Worm (Caenorhabditis elegans) whole organism, young adult: ENCODE results near the gene nhr-238.

Experiments used
- B0035.1 ChIP-seq: sonication (generic microtip); optimal IDR thresholded peaks from 2 replicates; lab custom pipeline; 2016; ENCODE audit warnings: missing genetic modification characterization, mild to moderate bottlenecking, missing compliant biosample characterization, missing genotype, missing genetic modification reagents
- B0336.3 ChIP-seq: fragments of 200-800 bp; sonication (Bioruptor generic); IDR thresholded peaks from 2 replicates; pipeline ENCODE4 v1.3.6; 2022; ENCODE audit warnings: missing genetic modification characterization, missing compliant biosample characterization
- C17E4.6 ChIP-seq: fragments of 200-800 bp; sonication (Bioruptor generic); IDR thresholded peaks from 2 replicates; pipeline ENCODE4 v1.3.6; 2022; ENCODE audit warnings: missing genetic modification reagents, missing genetic modification characterization, missing compliant biosample characterization
- F23B12.7 ChIP-seq: sonication (generic microtip); optimal IDR thresholded peaks from 2 replicates; lab custom pipeline; 2017; ENCODE audit warnings: missing genetic modification characterization, mild to moderate bottlenecking, missing compliant biosample characterization, antibody characterized with exemption, moderate library complexity; ENCODE audit not compliant: insufficient read depth
- F33H1.4 ChIP-seq: fragments of 200-800 bp; sonication (Bioruptor generic); IDR thresholded peaks from 2 replicates; pipeline ENCODE4 v1.3.6; 2022; ENCODE audit warnings: missing genetic modification reagents, missing genetic modification characterization, missing compliant biosample characterization
- F57A8.1 ChIP-seq: fragments of 200-800 bp; sonication (Bioruptor generic); optimal IDR thresholded peaks from 2 replicates; lab custom pipeline; 2018; ENCODE audit warnings: mild to moderate bottlenecking, missing genetic modification characterization, moderate library complexity, missing compliant biosample characterization
- K11D2.4 ChIP-seq: fragments of 200-800 bp; sonication (Bioruptor generic); IDR thresholded peaks from 2 replicates; pipeline ENCODE4 v1.3.6; 2022; ENCODE audit warnings: missing genetic modification reagents, missing genetic modification characterization, missing compliant biosample characterization
- ama-1 ChIP-seq, 3 experiments: fragments of 150-350 bp in 1 of 3; sonication (generic microtip) in 2 of 3; optimal IDR thresholded peaks; 2 replicates each; lab custom pipeline; 2014 to 2018; ENCODE audit warnings: missing biosample characterization in 2 of 3, missing genetic modification characterization in 2 of 3, missing genetic modification reagents in 2 of 3
- athp-1 ChIP-seq: sonication (generic microtip); optimal IDR thresholded peaks from 2 replicates; lab custom pipeline; 2017; ENCODE audit warnings: mild to moderate bottlenecking, missing genetic modification characterization, missing compliant biosample characterization
- cebp-2 ChIP-seq: fragments of 200-800 bp; sonication (Bioruptor generic); IDR thresholded peaks from 2 replicates; pipeline ENCODE4 v1.3.6; 2022; ENCODE audit warnings: missing genetic modification characterization, missing compliant biosample characterization
- die-1 ChIP-seq: sonication (generic microtip); optimal IDR thresholded peaks from 2 replicates; lab custom pipeline; 2016; ENCODE audit warnings: missing genotype, mild to moderate bottlenecking, missing genetic modification characterization, missing compliant biosample characterization
- efl-1 ChIP-seq: fragments of 150-350 bp; optimal IDR thresholded peaks from 2 replicates; lab custom pipeline; 2014; ENCODE audit warnings: missing biosample characterization, missing genetic modification reagents, missing genetic modification characterization
- ekl-4 ChIP-seq: fragments of 200-800 bp; sonication (Bioruptor generic); IDR thresholded peaks from 2 replicates; pipeline ENCODE4 v1.3.6; 2022; ENCODE audit warnings: missing genetic modification reagents, missing genetic modification characterization, missing compliant biosample characterization
- him-1 ChIP-seq: sonication (generic microtip); optimal IDR thresholded peaks from 2 replicates; lab custom pipeline; 2016; ENCODE audit warnings: missing genotype, missing genetic modification reagents, missing genetic modification characterization, missing compliant biosample characterization
- hlh-26 ChIP-seq: fragments of 200-800 bp; sonication (Bioruptor generic); conservative IDR thresholded peaks from 2 replicates; pipeline ENCODE4 v1.3.6; 2022; ENCODE audit warnings: missing genetic modification reagents, missing genetic modification characterization, missing compliant biosample characterization
- hmg-1.2 ChIP-seq: fragments of 200-800 bp; sonication (Bioruptor generic); IDR thresholded peaks from 2 replicates; pipeline ENCODE4 v1.3.6; 2022; ENCODE audit warnings: missing genetic modification reagents, missing genetic modification characterization, missing compliant biosample characterization
- hsf-1 ChIP-seq: fragments of 200-800 bp; sonication (Bioruptor generic); IDR thresholded peaks from 2 replicates; pipeline ENCODE4 v1.3.6; 2022; ENCODE audit warnings: missing genetic modification reagents, missing genetic modification characterization, missing compliant biosample characterization
- lag-1 ChIP-seq: fragments of 200-800 bp; sonication (Bioruptor generic); IDR thresholded peaks from 2 replicates; pipeline ENCODE4 v1.3.6; 2022; ENCODE audit warnings: missing genetic modification reagents, missing genetic modification characterization, missing compliant biosample characterization
- let-526 ChIP-seq: fragments of 200-800 bp; sonication (Bioruptor generic); IDR thresholded peaks from 2 replicates; pipeline ENCODE4 v1.3.6; 2022; ENCODE audit warnings: missing genetic modification reagents, missing genetic modification characterization, missing compliant biosample characterization
- lin-26 ChIP-seq: fragments of 200-800 bp; sonication (Bioruptor generic); IDR thresholded peaks from 2 replicates; pipeline ENCODE4 v1.3.6; 2022; ENCODE audit warnings: missing genetic modification reagents, missing genetic modification characterization, missing compliant biosample characterization
- lin-35 ChIP-seq, 3 experiments: fragments of 150-350 bp in 2 of 3; sonication (generic microtip) in 1 of 3; optimal IDR thresholded peaks; 2 replicates each; lab custom pipeline; 2014 to 2018; ENCODE audit warnings: missing biosample characterization in 3 of 3, missing genetic modification characterization in 3 of 3, missing genetic modification reagents in 3 of 3
- madf-8 ChIP-seq: fragments of 200-800 bp; sonication (Bioruptor generic); conservative IDR thresholded peaks from 2 replicates; pipeline ENCODE4 v1.3.6; 2022; ENCODE audit warnings: missing genetic modification reagents, missing genetic modification characterization, missing compliant biosample characterization
- mes-4 ChIP-seq: sonication (generic microtip); optimal IDR thresholded peaks from 2 replicates; lab custom pipeline; 2016; ENCODE audit warnings: missing genotype, missing genetic modification characterization, missing compliant biosample characterization
- nfya-1 ChIP-seq: sonication (generic microtip); optimal IDR thresholded peaks from 2 replicates; lab custom pipeline; 2017; ENCODE audit warnings: antibody characterized with exemption, missing compliant biosample characterization, missing genetic modification characterization, borderline replicate concordance; ENCODE audit not compliant: insufficient read depth
- nfya-2 ChIP-seq: fragments of 200-800 bp; sonication (Bioruptor generic); IDR thresholded peaks from 2 replicates; pipeline ENCODE4 v1.3.6; 2022; ENCODE audit warnings: missing genetic modification reagents, missing genetic modification characterization, missing compliant biosample characterization
- nhr-179 ChIP-seq: sonication (generic microtip); optimal IDR thresholded peaks from 2 replicates; lab custom pipeline; 2016; ENCODE audit warnings: mild to moderate bottlenecking, missing genetic modification characterization, missing compliant biosample characterization
- rpc-1 ChIP-seq, 2 experiments: fragments of 150-350 bp in 1 of 2; sonication (generic microtip) in 1 of 2; optimal IDR thresholded peaks; 2 replicates each; lab custom pipeline; 2014 to 2018; ENCODE audit warnings: missing biosample characterization in 1 of 2, missing genetic modification characterization in 1 of 2, missing genetic modification reagents in 1 of 2, missing genotype in 1 of 2
- snpc-1.1 ChIP-seq: sonication (generic microtip); optimal IDR thresholded peaks from 2 replicates; lab custom pipeline; 2017; ENCODE audit warnings: missing genetic modification characterization, mild to moderate bottlenecking, missing compliant biosample characterization, antibody characterized with exemption, moderate library complexity, missing genotype, missing genetic modification reagents; ENCODE audit not compliant: insufficient read depth
- snpc-1.3 ChIP-seq: sonication (generic microtip); optimal IDR thresholded peaks from 2 replicates; lab custom pipeline; 2017; ENCODE audit warnings: missing genetic modification characterization, mild to moderate bottlenecking, missing compliant biosample characterization, antibody characterized with exemption, moderate library complexity, missing genotype, missing genetic modification reagents; ENCODE audit not compliant: insufficient read depth
- snpc-3.4 ChIP-seq: sonication (generic microtip); optimal IDR thresholded peaks from 2 replicates; lab custom pipeline; 2017; ENCODE audit warnings: missing genetic modification characterization, mild to moderate bottlenecking, missing compliant biosample characterization, antibody characterized with exemption, moderate library complexity, missing genotype, missing genetic modification reagents
- unc-62 ChIP-seq: fragments of 150-350 bp; optimal IDR thresholded peaks from 2 replicates; lab custom pipeline; 2014; ENCODE audit warnings: missing biosample characterization, missing genetic modification reagents, missing genetic modification characterization
- zfh-2 ChIP-seq: fragments of 200-800 bp; sonication (Bioruptor generic); conservative IDR thresholded peaks from 2 replicates; pipeline ENCODE4 v1.3.6; 2022; ENCODE audit warnings: missing genetic modification reagents, missing genetic modification characterization, missing compliant biosample characterization
- zim-3 ChIP-seq: sonication (generic microtip); optimal IDR thresholded peaks from 2 replicates; lab custom pipeline; 2017; ENCODE audit warnings: mild to moderate bottlenecking, missing genetic modification characterization, moderate library complexity, missing compliant biosample characterization

Gene nhr-238

DNA sequence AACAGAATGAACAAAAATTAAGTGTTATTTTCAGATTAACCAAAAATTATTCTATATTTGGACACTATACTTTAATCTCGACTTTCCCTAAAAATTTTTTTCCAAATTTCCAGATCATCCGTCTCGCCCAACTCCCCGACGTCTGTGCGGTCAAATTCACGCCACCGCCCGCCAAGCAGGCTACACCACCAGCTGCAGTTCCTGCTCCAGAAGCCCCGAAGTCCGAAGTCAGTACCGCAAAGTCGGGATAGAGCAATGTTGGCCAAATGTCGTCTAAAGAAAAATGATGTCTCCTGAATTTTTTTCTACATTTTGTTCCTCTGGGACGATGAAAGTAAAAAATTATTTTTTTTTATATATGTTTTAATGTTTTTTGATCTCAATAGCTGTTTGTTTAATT is 13.5 kb upstream of the nhr-238 start:
- TF ChIP-seq F23B12.7 (tag; lab: Kevin White, UChicago) (no peak), snpc-1.1 (tag; lab: Kevin White, UChicago) (no peak), nfya-2 (GFP tag; lab: Robert Waterston, UW) (0 out of 2 replicates have a peak, but pooled peaks have one; percentile 55)

DNA sequence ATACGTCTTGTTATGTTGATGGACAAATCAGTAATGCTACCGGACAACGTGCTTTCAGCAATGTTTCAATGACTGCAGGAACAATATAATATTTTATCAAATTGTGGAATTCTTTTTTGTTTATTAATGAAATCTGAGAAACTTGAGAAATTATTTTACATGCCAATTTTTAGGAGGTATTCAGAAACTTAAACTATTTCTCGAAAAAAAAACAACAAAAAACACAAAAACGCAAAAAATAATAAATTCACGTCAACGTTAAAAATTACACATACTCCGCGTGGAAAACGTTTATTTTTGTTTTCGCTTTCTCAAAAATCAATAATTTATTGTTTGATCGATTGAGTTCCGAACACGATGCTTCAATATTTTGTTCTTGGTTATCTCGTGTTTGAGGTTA is 13.0 kb upstream of the nhr-238 start, which contains the start of gene Y46H3D.1:
Gene Y46H3D.1 (plus strand): TSS at position 301 of the 400 bp plus-strand sequence.
- TF ChIP-seq zfh-2 (GFP tag; lab: Robert Waterston, UW): no peak
- TF ChIP-seq nfya-1 (tag; lab: Kevin White, UChicago): no peak
- TF ChIP-seq nhr-179: no peak
- no peak for TF ChIP-seq C17E4.6 (GFP tag; lab: Robert Waterston, UW)
- TF ChIP-seq let-526 (GFP tag; lab: Robert Waterston, UW): no peak
- TF ChIP-seq hmg-1.2 (GFP tag; lab: Robert Waterston, UW): no peak
- no peak for TF ChIP-seq efl-1 (GFP tag; lab: Kevin White, UChicago)
- no peak for TF ChIP-seq ama-1 (optimal IDR thresholded peaks at IDR 0.05; lab: Kevin White, UChicago)
- no peak for TF ChIP-seq ama-1 (GFP tag; optimal IDR thresholded peaks at IDR 0.05; lab: Kevin White, UChicago)
- TF ChIP-seq mes-4 (tag; lab: Kevin White, UChicago): no peak
- no peak for TF ChIP-seq hsf-1 (GFP tag; lab: Robert Waterston, UW)
- TF ChIP-seq K11D2.4 (GFP tag; lab: Robert Waterston, UW): no peak
- TF ChIP-seq F23B12.7 (tag; lab: Kevin White, UChicago): no peak
- no peak for TF ChIP-seq ekl-4
- TF ChIP-seq F33H1.4 (GFP tag; lab: Robert Waterston, UW): no peak
- TF ChIP-seq, all 124 proteins: peak for 0

DNA sequence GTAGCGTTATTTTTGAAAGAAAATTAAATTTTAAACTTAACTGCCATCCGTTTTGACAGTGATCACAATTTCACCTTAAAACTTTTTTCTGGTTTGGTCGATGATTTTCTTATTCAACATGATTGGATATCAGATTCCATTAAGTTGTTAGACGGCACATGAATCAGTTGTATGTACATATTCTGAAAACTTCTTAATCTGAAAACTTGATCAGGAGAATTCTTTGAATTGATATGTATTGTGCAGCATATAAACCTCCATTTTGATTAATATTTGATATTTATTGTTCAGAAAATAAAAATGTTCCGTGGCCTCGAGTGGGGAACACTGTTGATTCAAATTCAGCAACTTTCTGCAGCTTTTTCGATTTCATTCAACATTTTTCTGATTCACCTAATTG is 10.8 kb upstream of the nhr-238 start, which contains the start of gene str-221:
Gene str-221 (plus strand): TSS at position 301 of the 400 bp plus-strand sequence.
- TF ChIP-seq B0035.1 (no peak), B0336.3 (GFP tag; lab: Robert Waterston, UW) (no peak), athp-1 (tag; lab: Kevin White, UChicago) (no peak), ama-1 (optimal IDR thresholded peaks at IDR 0.05; lab: Kevin White, UChicago) (no peak), ama-1 (GFP tag; optimal IDR thresholded peaks at IDR 0.05; lab: Kevin White, UChicago) (no peak), hlh-26 (no peak), snpc-1.3 (tag; lab: Kevin White, UChicago) (no peak), madf-8 (GFP tag; lab: Robert Waterston, UW) (no peak), unc-62 (GFP tag; lab: Kevin White, UChicago) (no peak), die-1 (tag; lab: Kevin White, UChicago) (no peak), cebp-2 (GFP tag; lab: Robert Waterston, UW) (no peak), snpc-3.4 (tag; lab: Kevin White, UChicago) (no peak), F57A8.1 (no peak), him-1 (tag; lab: Kevin White, UChicago) (no peak), lin-35 (GFP tag; optimal IDR thresholded peaks at IDR 0.05; lab: Kevin White, UChicago) (no peak), lin-26 (GFP tag; lab: Robert Waterston, UW) (no peak), lag-1 (GFP tag; lab: Robert Waterston, UW) (no peak), rpc-1 (optimal IDR thresholded peaks at IDR 0.05; lab: Kevin White, UChicago) (no peak), rpc-1 (tag; optimal IDR thresholded peaks at IDR 0.05; lab: Kevin White, UChicago) (no peak), zim-3 (tag; lab: Kevin White, UChicago) (no peak), ekl-4 (no peak)
